Worm (Caenorhabditis elegans): ENCODE results near the gene ZK813.6.

- TF ChIP-seq eor-1 (tag; optimal IDR thresholded peaks at IDR 0.05) (no peak), ZK546.5 (tag; optimal IDR thresholded peaks at IDR 0.05) (no peak), nhr-28 (tag; optimal IDR thresholded peaks at IDR 0.05) (no peak), nhr-43 (tag; optimal IDR thresholded peaks at IDR 0.05; ENCODE audit: poor library complexity, severe bottlenecking) (no peak), nhr-25 (tag; optimal IDR thresholded peaks at IDR 0.05) (no peak), nhr-77 (tag; optimal IDR thresholded peaks at IDR 0.05) (no peak), lin-39 (tag; optimal IDR thresholded peaks at IDR 0.05) (no peak), ztf-11 (tag; optimal IDR thresholded peaks at IDR 0.05) (no peak), fos-1 (tag; optimal IDR thresholded peaks at IDR 0.05) (no peak), zag-1 (tag; optimal IDR thresholded peaks at IDR 0.05) (no peak)
These were observed 31.1 kb upstream of the ZK813.6 start, which contains the start of gene slcf-2 for ce11 chrX:3393562-3393961.

Measured in whole organism, L3 larva.